Worm (Caenorhabditis elegans) whole organism, young adult: ENCODE measurements around the gene tsct-1.

ENCODE experiments used
- F10E7.11 ChIP-seq: sonication (generic microtip); optimal IDR thresholded peaks from 2 replicates; lab custom pipeline; 2017; ENCODE audit warnings: mild to moderate bottlenecking, missing genetic modification characterization, moderate library complexity, missing compliant biosample characterization
- F49E8.2 ChIP-seq: sonication (generic microtip); optimal IDR thresholded peaks from 3 replicates; lab custom pipeline; 2017; ENCODE audit warnings: missing genetic modification characterization, mild to moderate bottlenecking, missing compliant biosample characterization, antibody characterized with exemption, moderate library complexity; ENCODE audit not compliant: insufficient read depth
- F55B11.4 ChIP-seq: sonication (generic microtip); optimal IDR thresholded peaks from 2 replicates; lab custom pipeline; 2016; ENCODE audit warnings: missing compliant biosample characterization, missing genetic modification characterization, borderline replicate concordance; ENCODE audit not compliant: insufficient read depth
- K11D2.4 ChIP-seq: fragments of 200-800 bp; sonication (Bioruptor generic); IDR thresholded peaks from 2 replicates; pipeline ENCODE4 v1.3.6; 2022; ENCODE audit warnings: missing genetic modification reagents, missing genetic modification characterization, missing compliant biosample characterization
- T07F8.4 ChIP-seq: sonication (generic microtip); optimal IDR thresholded peaks from 2 replicates; lab custom pipeline; 2016; ENCODE audit warnings: mild to moderate bottlenecking, missing genetic modification characterization, moderate library complexity, missing compliant biosample characterization
- Y53F4B.3 ChIP-seq: fragments of 200-800 bp; sonication (Bioruptor generic); IDR thresholded peaks from 2 replicates; pipeline ENCODE4 v1.3.6; 2022; ENCODE audit warnings: missing genetic modification reagents, missing genetic modification characterization, missing compliant biosample characterization
- Y53G8AR.9 ChIP-seq: fragments of 200-800 bp; sonication (Bioruptor generic); conservative IDR thresholded peaks from 2 replicates; pipeline ENCODE4 v1.3.6; 2022; ENCODE audit warnings: missing genetic modification reagents, missing genetic modification characterization, missing compliant biosample characterization
- Y95B8A.8 ChIP-seq: fragments of 200-800 bp; sonication (Bioruptor generic); IDR thresholded peaks from 2 replicates; pipeline ENCODE4 v1.3.6; 2022; ENCODE audit warnings: missing genetic modification reagents, missing genetic modification characterization, missing compliant biosample characterization
- akir-1 ChIP-seq: fragments of 200-800 bp; sonication (Bioruptor generic); optimal IDR thresholded peaks from 2 replicates; lab custom pipeline; 2018; ENCODE audit warnings: mild to moderate bottlenecking, missing genetic modification characterization, moderate library complexity, missing compliant biosample characterization
- bed-1 ChIP-seq: fragments of 200-800 bp; sonication (Bioruptor generic); IDR thresholded peaks from 2 replicates; pipeline ENCODE4 v1.3.6; 2022; ENCODE audit warnings: missing genetic modification reagents, missing genetic modification characterization, missing compliant biosample characterization
- ceh-27 ChIP-seq: fragments of 200-800 bp; sonication (Bioruptor generic); optimal IDR thresholded peaks from 2 replicates; lab custom pipeline; 2018; ENCODE audit warnings: mild to moderate bottlenecking, missing genetic modification characterization, moderate library complexity, missing compliant biosample characterization
- die-1 ChIP-seq: sonication (generic microtip); optimal IDR thresholded peaks from 2 replicates; lab custom pipeline; 2016; ENCODE audit warnings: missing genotype, mild to moderate bottlenecking, missing genetic modification characterization, missing compliant biosample characterization
- efl-1 ChIP-seq: fragments of 150-350 bp; optimal IDR thresholded peaks from 2 replicates; lab custom pipeline; 2014; ENCODE audit warnings: missing biosample characterization, missing genetic modification reagents, missing genetic modification characterization
- gei-17 ChIP-seq: fragments of 200-800 bp; sonication (Bioruptor generic); optimal IDR thresholded peaks from 2 replicates; lab custom pipeline; 2018; ENCODE audit warnings: mild to moderate bottlenecking, missing genetic modification characterization, missing compliant biosample characterization
- him-1 ChIP-seq: sonication (generic microtip); optimal IDR thresholded peaks from 2 replicates; lab custom pipeline; 2016; ENCODE audit warnings: missing genotype, missing genetic modification reagents, missing genetic modification characterization, missing compliant biosample characterization
- hrde-1 ChIP-seq: sonication (generic microtip); optimal IDR thresholded peaks from 2 replicates; lab custom pipeline; 2016; ENCODE audit warnings: missing genetic modification characterization, mild to moderate bottlenecking, missing compliant biosample characterization, moderate library complexity, missing genotype, missing genetic modification reagents, borderline replicate concordance
- lag-1 ChIP-seq: fragments of 200-800 bp; sonication (Bioruptor generic); IDR thresholded peaks from 2 replicates; pipeline ENCODE4 v1.3.6; 2022; ENCODE audit warnings: missing genetic modification reagents, missing genetic modification characterization, missing compliant biosample characterization
- lin-26 ChIP-seq: fragments of 200-800 bp; sonication (Bioruptor generic); IDR thresholded peaks from 2 replicates; pipeline ENCODE4 v1.3.6; 2022; ENCODE audit warnings: missing genetic modification reagents, missing genetic modification characterization, missing compliant biosample characterization
- lin-35 ChIP-seq, 3 experiments: fragments of 150-350 bp in 2 of 3; sonication (generic microtip) in 1 of 3; optimal IDR thresholded peaks; 2 replicates each; lab custom pipeline; 2014 to 2018; ENCODE audit warnings: missing biosample characterization in 3 of 3, missing genetic modification characterization in 3 of 3, missing genetic modification reagents in 3 of 3
- lin-40 ChIP-seq: sonication (generic microtip); optimal IDR thresholded peaks from 2 replicates; lab custom pipeline; 2016; ENCODE audit warnings: missing genetic modification characterization, mild to moderate bottlenecking, missing compliant biosample characterization, missing genotype, missing genetic modification reagents
- lsy-27 ChIP-seq: sonication (generic microtip); optimal IDR thresholded peaks from 2 replicates; lab custom pipeline; 2017; ENCODE audit warnings: missing genetic modification characterization, mild to moderate bottlenecking, missing compliant biosample characterization, antibody characterized with exemption, missing genotype, borderline replicate concordance; ENCODE audit not compliant: insufficient read depth
- madf-10 ChIP-seq: sonication (generic microtip); optimal IDR thresholded peaks from 2 replicates; lab custom pipeline; 2016; ENCODE audit warnings: mild to moderate bottlenecking, missing genetic modification characterization, missing compliant biosample characterization
- madf-3 ChIP-seq: fragments of 200-800 bp; sonication (Bioruptor generic); IDR thresholded peaks from 2 replicates; pipeline ENCODE4 v1.3.6; 2022; ENCODE audit warnings: missing genetic modification reagents, missing genetic modification characterization, missing compliant biosample characterization
- mcd-1 ChIP-seq: fragments of 200-800 bp; sonication (Bioruptor generic); IDR thresholded peaks from 2 replicates; pipeline ENCODE4 v1.3.6; 2022; ENCODE audit warnings: missing genetic modification reagents, missing genetic modification characterization, missing compliant biosample characterization
- mel-28 ChIP-seq: sonication (generic microtip); optimal IDR thresholded peaks from 2 replicates; lab custom pipeline; 2016; ENCODE audit warnings: borderline replicate concordance, mild to moderate bottlenecking, missing genetic modification characterization, missing compliant biosample characterization
- mes-4 ChIP-seq: sonication (generic microtip); optimal IDR thresholded peaks from 2 replicates; lab custom pipeline; 2016; ENCODE audit warnings: missing genotype, missing genetic modification characterization, missing compliant biosample characterization
- mxl-1 ChIP-seq: sonication (generic microtip); optimal IDR thresholded peaks from 2 replicates; lab custom pipeline; 2016; ENCODE audit warnings: missing genetic modification characterization, missing compliant biosample characterization
- nfyb-1 ChIP-seq: fragments of 200-800 bp; sonication (Bioruptor generic); IDR thresholded peaks from 2 replicates; pipeline ENCODE4 v1.3.6; 2022; ENCODE audit warnings: missing genetic modification reagents, missing genetic modification characterization, missing compliant biosample characterization
- nhr-80 ChIP-seq: sonication (generic microtip); optimal IDR thresholded peaks from 2 replicates; lab custom pipeline; 2016; ENCODE audit warnings: missing genetic modification characterization, missing compliant biosample characterization
- pha-4 ChIP-seq: fragments of 150-350 bp; sonication (generic microtip); optimal IDR thresholded peaks from 2 replicates; lab custom pipeline; 2014; ENCODE audit warnings: missing biosample characterization, missing genetic modification reagents, missing genetic modification characterization
- rcor-1 ChIP-seq: fragments of 200-800 bp; sonication (Bioruptor generic); IDR thresholded peaks from 2 replicates; pipeline ENCODE4 v1.3.6; 2022; ENCODE audit warnings: missing genetic modification reagents, missing genetic modification characterization, missing compliant biosample characterization
- rec-8 ChIP-seq, 2 experiments: sonication (generic microtip); optimal IDR thresholded peaks; 2 replicates each; lab custom pipeline; 2016; ENCODE audit warnings: mild to moderate bottlenecking in 2 of 2, missing genetic modification characterization in 2 of 2, missing genetic modification reagents in 2 of 2, missing genotype in 2 of 2, missing biosample characterization in 1 of 2, missing compliant biosample characterization in 1 of 2, moderate library complexity in 1 of 2
- sdz-38 ChIP-seq: sonication (generic microtip); optimal IDR thresholded peaks from 2 replicates; lab custom pipeline; 2016; ENCODE audit warnings: missing genotype, missing genetic modification characterization, missing compliant biosample characterization
- snpc-1.1 ChIP-seq: sonication (generic microtip); optimal IDR thresholded peaks from 2 replicates; lab custom pipeline; 2017; ENCODE audit warnings: missing genetic modification characterization, mild to moderate bottlenecking, missing compliant biosample characterization, antibody characterized with exemption, moderate library complexity, missing genotype, missing genetic modification reagents; ENCODE audit not compliant: insufficient read depth
- somi-1 ChIP-seq: fragments of 200-800 bp; sonication (Bioruptor generic); optimal IDR thresholded peaks from 2 replicates; lab custom pipeline; 2018; ENCODE audit warnings: mild to moderate bottlenecking, missing genetic modification characterization, missing compliant biosample characterization
- tbp1 ChIP-seq: fragments of 200-800 bp; sonication (Bioruptor generic); optimal IDR thresholded peaks from 2 replicates; lab custom pipeline; 2018; ENCODE audit warnings: mild to moderate bottlenecking, missing genetic modification characterization, missing compliant biosample characterization
- unc-130 ChIP-seq: sonication (generic microtip); optimal IDR thresholded peaks from 2 replicates; lab custom pipeline; 2016; ENCODE audit warnings: missing genetic modification reagents, missing genetic modification characterization, missing compliant biosample characterization
- unc-62 ChIP-seq: fragments of 150-350 bp; optimal IDR thresholded peaks from 2 replicates; lab custom pipeline; 2014; ENCODE audit warnings: missing biosample characterization, missing genetic modification reagents, missing genetic modification characterization
- zfh-2 ChIP-seq: fragments of 200-800 bp; sonication (Bioruptor generic); conservative IDR thresholded peaks from 2 replicates; pipeline ENCODE4 v1.3.6; 2022; ENCODE audit warnings: missing genetic modification reagents, missing genetic modification characterization, missing compliant biosample characterization
- ztf-18 ChIP-seq: sonication (generic microtip); optimal IDR thresholded peaks from 2 replicates; lab custom pipeline; 2016; ENCODE audit warnings: missing genotype, mild to moderate bottlenecking, missing genetic modification characterization, missing compliant biosample characterization
- ztf-22 ChIP-seq: fragments of 200-800 bp; sonication (Bioruptor generic); optimal IDR thresholded peaks from 2 replicates; lab custom pipeline; 2018; ENCODE audit warnings: mild to moderate bottlenecking, missing genetic modification characterization, moderate library complexity, missing compliant biosample characterization
- ztf-25 ChIP-seq: fragments of 200-800 bp; sonication (Bioruptor generic); IDR thresholded peaks from 2 replicates; pipeline ENCODE4 v1.3.6; 2022; ENCODE audit warnings: missing genetic modification reagents, missing genetic modification characterization, missing compliant biosample characterization
- ztf-28 ChIP-seq: fragments of 200-800 bp; sonication (Bioruptor generic); IDR thresholded peaks from 2 replicates; pipeline ENCODE4 v1.3.6; 2022; ENCODE audit warnings: missing genetic modification reagents, missing genetic modification characterization, missing compliant biosample characterization
- ztf-6 ChIP-seq: fragments of 200-800 bp; sonication (Bioruptor generic); IDR thresholded peaks from 2 replicates; pipeline ENCODE4 v1.3.6; 2022; ENCODE audit warnings: missing genetic modification reagents, missing genetic modification characterization, missing compliant biosample characterization

Gene tsct-1

ce11 chrX:12407297-12407696, 26.6 kb upstream of the tsct-1 start:
- TF ChIP-seq madf-10 (tag; lab: Kevin White, UChicago) (no peak), tbp1 (GFP tag; lab: Kevin White, UChicago) (no peak), zfh-2 (GFP tag; lab: Robert Waterston, UW) (peak; percentile 69), nhr-80 (no peak), lsy-27 (tag; lab: Kevin White, UChicago) (no peak), lin-26 (GFP tag; lab: Robert Waterston, UW) (no peak), rcor-1 (no peak)
- TF ChIP-seq, all 124 proteins: peak for 1

ce11 chrX:12413941-12414340, 20.0 kb upstream of the tsct-1 start, which contains the start of gene lin-2:
lin-2 (minus strand) TSS chrX:12414041.
- TF ChIP-seq him-1 (no peak), lag-1 (no peak), madf-3 (GFP tag; lab: Robert Waterston, UW) (no peak), die-1 (no peak), nfyb-1 (GFP tag; lab: Robert Waterston, UW) (no peak), ceh-27 (GFP tag; lab: Kevin White, UChicago) (no peak), akir-1 (no peak), K11D2.4 (GFP tag; lab: Robert Waterston, UW) (no peak), ztf-25 (GFP tag; lab: Robert Waterston, UW) (no peak)
- TF ChIP-seq, all 124 proteins: peak for 0

ce11 chrX:12415832-12416231, 18.1 kb upstream of the tsct-1 start:
- TF ChIP-seq lin-35 (GFP tag; optimal IDR thresholded peaks at IDR 0.05; lab: Kevin White, UChicago) (no peak), rec-8 (tag; optimal IDR thresholded peaks at IDR 0.05; lab: Kevin White, UChicago) (no peak), T07F8.4 (tag; lab: Kevin White, UChicago) (no peak), rcor-1 (no peak), mes-4 (tag; lab: Kevin White, UChicago) (no peak), ztf-28 (GFP tag; lab: Robert Waterston, UW) (no peak), ztf-18 (tag; lab: Kevin White, UChicago) (no peak), snpc-1.1 (no peak), ztf-22 (no peak), Y53G8AR.9 (no peak), bed-1 (GFP tag; lab: Robert Waterston, UW) (no peak), ztf-6 (GFP tag; lab: Robert Waterston, UW) (no peak), hrde-1 (no peak), mcd-1 (GFP tag; lab: Robert Waterston, UW) (no peak), efl-1 (GFP tag; lab: Kevin White, UChicago) (no peak), Y53F4B.3 (GFP tag; lab: Robert Waterston, UW) (no peak), mxl-1 (tag; lab: Kevin White, UChicago) (no peak), pha-4 (no peak)

- no peak for TF ChIP-seq unc-130
- TF ChIP-seq sdz-38, result no peak
- TF ChIP-seq unc-62 (GFP tag; lab: Kevin White, UChicago), result no peak
- TF ChIP-seq gei-17 (GFP tag; lab: Kevin White, UChicago), result no peak
- TF ChIP-seq somi-1 (GFP tag; lab: Kevin White, UChicago), result peak; percentile 30
- no peak for TF ChIP-seq T07F8.4 (tag; lab: Kevin White, UChicago)
- no peak for TF ChIP-seq mel-28
- no peak for TF ChIP-seq F49E8.2 (tag; lab: Kevin White, UChicago)
- TF ChIP-seq lin-40 (tag; lab: Kevin White, UChicago), result peak; percentile 47
- no peak for TF ChIP-seq Y95B8A.8 (GFP tag; lab: Robert Waterston, UW)
- TF ChIP-seq madf-10 (tag; lab: Kevin White, UChicago), result no peak
- TF ChIP-seq ztf-18 (tag; lab: Kevin White, UChicago), result no peak
- no peak for TF ChIP-seq F10E7.11
- no peak for TF ChIP-seq ceh-27 (GFP tag; lab: Kevin White, UChicago)
- no peak for TF ChIP-seq F55B11.4 (tag; lab: Kevin White, UChicago)
Observed at ce11 chrX:12422580-12422979, 11.3 kb upstream of the tsct-1 start.
